Fruit fly (Drosophila melanogaster): ENCODE data around the gene Glyp.

- no peak for TF ChIP-seq psq (optimal IDR thresholded peaks at IDR 0.05)
- no peak for TF ChIP-seq pan (optimal IDR thresholded peaks at IDR 0.05)
- TF ChIP-seq CG8478 (optimal IDR thresholded peaks at IDR 0.05): no peak
- TF ChIP-seq usp (GFP tag; optimal IDR thresholded peaks at IDR 0.05): no peak
These were observed 48.8 kb downstream of the Glyp start for dm6 chr2L:2179366-2179765.

All from whole organism.